Worm (Caenorhabditis elegans): ENCODE results near the gene C33B4.5.

DNA sequence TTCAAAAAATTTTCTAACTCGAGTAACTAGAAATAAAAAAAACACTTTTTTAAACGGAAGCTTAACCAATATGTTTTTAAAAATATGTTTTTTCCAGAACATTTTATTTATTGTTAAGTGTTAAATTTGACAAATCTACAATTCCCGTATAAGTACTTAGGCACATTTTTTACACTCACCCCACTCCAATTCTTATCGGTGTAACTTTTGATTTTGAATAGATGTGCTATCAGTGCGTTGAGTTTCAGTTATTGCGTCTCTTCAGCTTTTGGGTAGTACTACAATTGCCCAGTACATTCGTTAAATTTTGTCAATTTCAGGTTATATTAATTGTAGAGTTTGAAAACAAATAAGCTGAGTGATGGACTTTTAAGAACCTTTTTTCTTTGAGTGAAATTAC lies 40.9 kb downstream of the C33B4.5 start:
- TF ChIP-seq irx-1 (tag; optimal IDR thresholded peaks at IDR 0.05): no peak
- TF ChIP-seq ceh-90 (tag; optimal IDR thresholded peaks at IDR 0.05): no peak
- no peak for TF ChIP-seq ces-1 (GFP tag; optimal IDR thresholded peaks at IDR 0.05)
- no peak for TF ChIP-seq mep-1 (tag; optimal IDR thresholded peaks at IDR 0.05)
- no peak for TF ChIP-seq ceh-63 (GFP tag; optimal IDR thresholded peaks at IDR 0.05)
- no peak for TF ChIP-seq sup-37 (GFP tag; optimal IDR thresholded peaks at IDR 0.05)
- TF ChIP-seq mdl-1 (tag; optimal IDR thresholded peaks at IDR 0.05): no peak
- no peak for TF ChIP-seq unc-30 (tag; optimal IDR thresholded peaks at IDR 0.05)
- TF ChIP-seq egl-27 (tag; optimal IDR thresholded peaks at IDR 0.05): no peak
- no peak for TF ChIP-seq nhr-237 (tag; optimal IDR thresholded peaks at IDR 0.05)
